Worm (Caenorhabditis elegans) whole organism, mixed stage, embryonic: ENCODE results near the gene ttm-2.

Experiments
- blmp-1 ChIP-seq: fragments of 150-350 bp; optimal IDR thresholded peaks from 2 replicates; lab custom pipeline; 2014; ENCODE audit warnings: missing biosample characterization, missing genetic modification characterization
- ces-1 ChIP-seq: fragments of 150-350 bp; optimal IDR thresholded peaks from 2 replicates; lab custom pipeline; 2014; ENCODE audit warnings: missing biosample characterization, missing genetic modification reagents, missing genetic modification characterization
- lin-13 ChIP-seq: fragments of 150-350 bp; optimal IDR thresholded peaks from 2 replicates; lab custom pipeline; 2014; ENCODE audit warnings: missing biosample characterization, missing genetic modification characterization
- mep-1 ChIP-seq: fragments of 150-350 bp; optimal IDR thresholded peaks from 2 replicates; lab custom pipeline; 2017; ENCODE audit warnings: missing biosample characterization, missing genetic modification reagents, missing genetic modification characterization, inconsistent platforms
- nhr-237 ChIP-seq: fragments of 150-350 bp; optimal IDR thresholded peaks from 2 replicates; lab custom pipeline; 2014; ENCODE audit warnings: missing biosample characterization, missing genetic modification characterization
- nhr-28 ChIP-seq: fragments of 150-350 bp; optimal IDR thresholded peaks from 2 replicates; lab custom pipeline; 2014; ENCODE audit warnings: missing biosample characterization, missing genetic modification characterization
- unc-62 ChIP-seq: fragments of 150-350 bp; optimal IDR thresholded peaks from 2 replicates; lab custom pipeline; 2014; ENCODE audit warnings: missing biosample characterization, missing genetic modification reagents, missing genetic modification characterization
- ztf-11 ChIP-seq: fragments of 150-350 bp; optimal IDR thresholded peaks from 2 replicates; lab custom pipeline; 2014; ENCODE audit warnings: missing biosample characterization, missing genetic modification characterization

DNA sequence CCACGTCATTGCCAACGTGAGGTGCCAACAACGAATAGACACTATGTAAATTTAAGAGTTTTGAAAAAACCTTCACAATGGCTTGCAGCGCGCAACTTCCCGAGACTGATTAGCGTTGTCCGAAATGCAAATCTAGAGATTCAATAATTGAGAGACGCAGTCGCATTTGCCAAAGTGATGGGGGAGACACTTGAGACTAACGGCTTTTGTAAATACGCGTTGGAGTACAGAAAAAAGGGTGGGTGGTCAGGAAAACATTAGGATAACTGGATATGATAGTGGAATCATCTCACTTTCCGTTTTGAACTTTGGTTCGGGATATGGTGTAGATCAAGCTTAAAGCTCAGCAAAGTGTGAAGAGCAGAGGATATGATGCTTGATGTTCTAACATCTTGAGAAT, 13.6 kb upstream of the ttm-2 start:
- TF ChIP-seq lin-13 (no peak), nhr-28 (tag; lab: Kevin White, UChicago) (no peak), ztf-11 (no peak), blmp-1 (tag; lab: Kevin White, UChicago) (no peak), nhr-237 (tag; lab: Kevin White, UChicago) (no peak), mep-1 (tag; lab: Kevin White, UChicago) (no peak), unc-62 (no peak), ces-1 (GFP tag; lab: Kevin White, UChicago) (no peak)
